Worm (Caenorhabditis elegans): ENCODE results near the gene aaim-1.

aaim-1 gene

DNA sequence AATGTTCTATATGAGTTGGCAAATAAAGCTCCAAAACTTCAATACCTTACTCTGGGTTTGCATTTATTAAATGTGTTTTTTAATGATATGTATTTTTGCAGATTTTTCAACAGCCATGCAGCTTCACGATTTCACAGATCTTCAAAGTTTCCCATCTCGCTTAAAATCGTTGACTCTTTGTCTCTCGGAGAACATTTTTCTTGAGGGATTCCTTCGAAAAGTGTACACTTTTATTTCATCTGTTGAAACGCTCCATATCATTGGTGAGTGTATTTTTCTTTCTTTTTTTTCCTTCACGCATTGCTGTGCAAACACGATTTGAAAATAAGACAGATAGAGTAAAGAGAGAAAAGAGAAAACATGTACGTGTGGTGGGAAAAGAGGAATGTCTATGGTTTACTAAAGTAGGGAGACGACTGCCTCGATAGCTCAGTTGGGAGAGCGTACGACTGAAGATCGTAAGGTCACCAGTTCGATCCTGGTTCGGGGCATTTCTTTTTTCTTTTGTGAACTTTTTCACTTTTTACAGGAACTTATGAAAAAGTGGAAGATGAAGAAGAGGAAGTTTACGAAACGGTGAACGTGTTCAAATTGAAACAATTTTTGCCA lies 31.1 kb upstream of the aaim-1 start (continued):
- peak; percentile 87; the same call in 1 of the 2 replicates for TF ChIP-seq F44E2.7 (GFP tag; IDR thresholded peaks at IDR 0.05)
- peak; percentile 89; the same call in 1 of the 2 replicates for TF ChIP-seq Y105C5A.15 (GFP tag; IDR thresholded peaks at IDR 0.05)
- peak; percentile 83 for TF ChIP-seq php-3 (GFP tag; IDR thresholded peaks at IDR 0.05)
- peak; percentile 51 for TF ChIP-seq F10B5.3 (tag; optimal IDR thresholded peaks at IDR 0.05)
- TF ChIP-seq ceh-28 (tag; optimal IDR thresholded peaks at IDR 0.05) = no peak
- no peak for TF ChIP-seq aha-1 (tag)
- no peak for TF ChIP-seq fos-1 (tag; optimal IDR thresholded peaks at IDR 0.05)
- peak; percentile 97 for TF ChIP-seq lim-7 (GFP tag; IDR thresholded peaks at IDR 0.05)
- peak; percentile 68 for TF ChIP-seq nhr-48 (tag; optimal IDR thresholded peaks at IDR 0.05)
- peak; percentile 44 for TF ChIP-seq nhr-6 (tag; optimal IDR thresholded peaks at IDR 0.05)
- TF ChIP-seq spr-1 (tag; optimal IDR thresholded peaks at IDR 0.05) = peak; percentile 49
- TF ChIP-seq hlh-11 (tag; optimal IDR thresholded peaks at IDR 0.05) = peak; percentile 52
- TF ChIP-seq daf-12 (tag; optimal IDR thresholded peaks at IDR 0.05) = no peak
- peak; percentile 76; the same call in 1 of the 2 replicates for TF ChIP-seq dmd-6 (GFP tag; IDR thresholded peaks at IDR 0.05)
- TF ChIP-seq sdz-12 (GFP tag; optimal IDR thresholded peaks at IDR 0.05) = peak; percentile 46
- peak; percentile 79 for TF ChIP-seq ceh-20 (GFP tag; IDR thresholded peaks at IDR 0.05)
- peak; percentile 63 to 93 for TF ChIP-seq daf-16 (GFP tag; optimal IDR thresholded peaks at IDR 0.05)
- TF ChIP-seq daf-16 (tag; optimal IDR thresholded peaks at IDR 0.05) = peak; percentile 68
- TF ChIP-seq hlh-30 (tag; optimal IDR thresholded peaks at IDR 0.05; ENCODE audit: insufficient read depth) = peak; percentile 79
- TF ChIP-seq nhr-41 (GFP tag; IDR thresholded peaks at IDR 0.05) = peak; percentile 59; the same call in 1 of the 2 replicates
- peak; percentile 57 for TF ChIP-seq nhr-11 (tag; optimal IDR thresholded peaks at IDR 0.05)
- TF ChIP-seq F37D6.2 (tag; optimal IDR thresholded peaks at IDR 0.05) = peak; percentile 35
- peak; percentile 68; the same call in 1 of the 2 replicates for TF ChIP-seq mxl-2 (GFP tag; conservative IDR thresholded peaks at IDR 0.05)
- peak; percentile 84 for TF ChIP-seq saeg-2 (GFP tag; IDR thresholded peaks at IDR 0.05)
- TF ChIP-seq nhr-237 (tag; optimal IDR thresholded peaks at IDR 0.05) = no peak
- 0 out of 2 replicates have a peak, but pooled peaks have one; percentile 53 for TF ChIP-seq zfp-3 (GFP tag; conservative IDR thresholded peaks at IDR 0.05)
- TF ChIP-seq gei-8 (GFP tag; optimal IDR thresholded peaks at IDR 0.05) = peak; percentile 81
- TF ChIP-seq T20F7.1 (GFP tag; optimal IDR thresholded peaks at IDR 0.05) = peak; percentile 57
- TF ChIP-seq mes-2 (tag; optimal IDR thresholded peaks at IDR 0.05; ENCODE audit: poor library complexity, severe bottlenecking) = peak; percentile 87
- TF ChIP-seq lir-3 (tag; optimal IDR thresholded peaks at IDR 0.05) = peak; percentile 37
- peak; percentile 67 for TF ChIP-seq spr-3 (GFP tag; optimal IDR thresholded peaks at IDR 0.05)
- TF ChIP-seq daf-19 (GFP tag; conservative IDR thresholded peaks at IDR 0.05) = peak; percentile 91
- TF ChIP-seq mdl-1 (tag; optimal IDR thresholded peaks at IDR 0.05) = peak in 1 of 2 experiments; percentile 48

ce11 chrX:6591674-6592073 lies 29.4 kb upstream of the aaim-1 start:
- no peak for TF ChIP-seq ztf-7 (tag; optimal IDR thresholded peaks at IDR 0.05)
- no peak for TF ChIP-seq attf-4 (tag; optimal IDR thresholded peaks at IDR 0.05)
- TF ChIP-seq hlh-30 (tag; optimal IDR thresholded peaks at IDR 0.05; ENCODE audit: insufficient read depth) = peak; percentile 29
- no peak for TF ChIP-seq daf-8 (GFP tag; IDR thresholded peaks at IDR 0.05)
- TF ChIP-seq aha-1 (tag) = peak; percentile 95
- TF ChIP-seq hlh-11 (tag; optimal IDR thresholded peaks at IDR 0.05) = no peak
- no peak for TF ChIP-seq lsy-2 (tag; optimal IDR thresholded peaks at IDR 0.05)
- no peak for TF ChIP-seq dmd-9 (GFP tag; IDR thresholded peaks at IDR 0.05)
- no peak for TF ChIP-seq nhr-48 (tag; optimal IDR thresholded peaks at IDR 0.05)
- peak; percentile 51 for TF ChIP-seq nhr-11 (tag; optimal IDR thresholded peaks at IDR 0.05)
- TF ChIP-seq daf-16 (GFP tag; optimal IDR thresholded peaks at IDR 0.05) = peak in 1 of 2 experiments; percentile 63
- TF ChIP-seq daf-16 (tag; optimal IDR thresholded peaks at IDR 0.05) = no peak
- no peak for TF ChIP-seq ces-1 (GFP tag; optimal IDR thresholded peaks at IDR 0.05)
- TF ChIP-seq egl-43 (GFP tag; IDR thresholded peaks at IDR 0.05) = no peak
- TF ChIP-seq lim-7 (GFP tag; IDR thresholded peaks at IDR 0.05) = no peak
- no peak for TF ChIP-seq ztf-11 (tag; optimal IDR thresholded peaks at IDR 0.05)

Measured in whole organism, L4 larva.